Worm (Caenorhabditis elegans) whole organism, L2 larva: Measurements from ENCODE around the gene F23F1.5.

Experiments used
- C34F6.9 ChIP-seq: fragments of 150-350 bp; optimal IDR thresholded peaks from 2 replicates; lab custom pipeline; 2014; ENCODE audit warnings: missing biosample characterization, missing genetic modification characterization
- F13H6.1 ChIP-seq: sonication (generic microtip); optimal IDR thresholded peaks from 2 replicates; lab custom pipeline; 2016; ENCODE audit warnings: missing genetic modification characterization, missing compliant biosample characterization
- Y55F3AM.14 ChIP-seq: fragments of 200-800 bp; sonication (Bioruptor generic); optimal IDR thresholded peaks from 2 replicates; lab custom pipeline; 2018; ENCODE audit warnings: mild to moderate bottlenecking, missing genetic modification characterization, missing compliant biosample characterization
- ZK546.5 ChIP-seq: sonication (generic microtip); optimal IDR thresholded peaks from 2 replicates; lab custom pipeline; 2017; ENCODE audit warnings: missing biosample characterization, missing genetic modification characterization
- alr-1 ChIP-seq: fragments of 150-350 bp; optimal IDR thresholded peaks from 2 replicates; lab custom pipeline; 2014; ENCODE audit warnings: missing biosample characterization, missing genetic modification characterization
- blmp-1 ChIP-seq: sonication (generic microtip); optimal IDR thresholded peaks from 2 replicates; lab custom pipeline; 2017; ENCODE audit warnings: missing genetic modification characterization, mild to moderate bottlenecking, missing compliant biosample characterization, antibody characterized with exemption, moderate library complexity; ENCODE audit not compliant: insufficient read depth
- crh-2 ChIP-seq: sonication (generic microtip); optimal IDR thresholded peaks from 2 replicates; lab custom pipeline; 2017; ENCODE audit warnings: missing biosample characterization, missing genetic modification characterization
- dmd-4 ChIP-seq: sonication (generic microtip); optimal IDR thresholded peaks from 2 replicates; lab custom pipeline; 2017; ENCODE audit warnings: missing biosample characterization, missing genetic modification characterization
- egl-27 ChIP-seq: sonication (generic microtip); optimal IDR thresholded peaks from 3 replicates; lab custom pipeline; 2017; ENCODE audit warnings: missing biosample characterization, missing genetic modification reagents, missing genetic modification characterization
- elt-1 ChIP-seq: fragments of 150-350 bp; optimal IDR thresholded peaks from 2 replicates; lab custom pipeline; 2014; ENCODE audit warnings: missing biosample characterization, missing genetic modification characterization
- elt-3 ChIP-seq: sonication (generic microtip); optimal IDR thresholded peaks from 2 replicates; lab custom pipeline; 2017; ENCODE audit warnings: missing biosample characterization, missing genetic modification characterization
- fos-1 ChIP-seq: fragments of 150-350 bp; optimal IDR thresholded peaks from 2 replicates; lab custom pipeline; 2014; ENCODE audit warnings: missing biosample characterization, missing genetic modification characterization
- lin-11 ChIP-seq: fragments of 150-350 bp; sonication (generic microtip); optimal IDR thresholded peaks from 2 replicates; lab custom pipeline; 2014; ENCODE audit warnings: missing biosample characterization, missing genetic modification characterization, inconsistent platforms, mixed read lengths
- lin-13 ChIP-seq: fragments of 150-350 bp; optimal IDR thresholded peaks from 2 replicates; lab custom pipeline; 2014; ENCODE audit warnings: missing biosample characterization, missing genetic modification reagents, missing genetic modification characterization
- lin-39 ChIP-seq: fragments of 150-350 bp; optimal IDR thresholded peaks from 2 replicates; lab custom pipeline; 2014; ENCODE audit warnings: missing biosample characterization, missing genetic modification reagents, missing genetic modification characterization
- lsy-2 ChIP-seq, 2 experiments: fragments of 150-350 bp in 1 of 2; sonication (generic microtip) in 1 of 2; optimal IDR thresholded peaks; 2 replicates each; lab custom pipeline; 2014 to 2017; ENCODE audit warnings: missing biosample characterization in 2 of 2, missing genetic modification characterization in 2 of 2
- mab-5 ChIP-seq: fragments of 150-350 bp; optimal IDR thresholded peaks from 2 replicates; lab custom pipeline; 2014; ENCODE audit warnings: missing biosample characterization, missing genetic modification characterization
- mbf-1 ChIP-seq: sonication (generic microtip); optimal IDR thresholded peaks from 2 replicates; lab custom pipeline; 2017; ENCODE audit warnings: missing biosample characterization, missing genetic modification characterization
- mdl-1 ChIP-seq, 2 experiments: fragments of 150-350 bp in 1 of 2; sonication (generic microtip) in 1 of 2; optimal IDR thresholded peaks; 2 replicates each; lab custom pipeline; 2017; ENCODE audit warnings: missing biosample characterization in 2 of 2, missing genetic modification characterization in 2 of 2
- nhr-10 ChIP-seq: sonication (generic microtip); optimal IDR thresholded peaks from 2 replicates; lab custom pipeline; 2017; ENCODE audit warnings: missing biosample characterization, missing genetic modification characterization
- nhr-11 ChIP-seq: fragments of 150-350 bp; optimal IDR thresholded peaks from 2 replicates; lab custom pipeline; 2014; ENCODE audit warnings: missing biosample characterization, missing genetic modification characterization
- nhr-129 ChIP-seq: fragments of 150-350 bp; optimal IDR thresholded peaks from 2 replicates; lab custom pipeline; 2014; ENCODE audit warnings: missing biosample characterization, missing genetic modification characterization
- nhr-21 ChIP-seq: fragments of 150-350 bp; optimal IDR thresholded peaks from 2 replicates; lab custom pipeline; 2014; ENCODE audit warnings: missing biosample characterization, missing genetic modification characterization
- nhr-25 ChIP-seq: fragments of 150-350 bp; sonication (generic microtip); optimal IDR thresholded peaks from 3 replicates; lab custom pipeline; 2014; ENCODE audit warnings: missing biosample characterization, missing genetic modification characterization
- nhr-6 ChIP-seq: fragments of 150-350 bp; optimal IDR thresholded peaks from 2 replicates; lab custom pipeline; 2014; ENCODE audit warnings: missing biosample characterization, missing genetic modification characterization
- peb-1 ChIP-seq: fragments of 150-350 bp; optimal IDR thresholded peaks from 2 replicates; lab custom pipeline; 2014; ENCODE audit warnings: missing biosample characterization, missing genetic modification characterization
- sem-4 ChIP-seq: fragments of 150-350 bp; optimal IDR thresholded peaks from 2 replicates; lab custom pipeline; 2014; ENCODE audit warnings: missing biosample characterization, missing genetic modification reagents, missing genetic modification characterization
- skn-1 ChIP-seq: sonication (generic microtip); optimal IDR thresholded peaks from 2 replicates; lab custom pipeline; 2017; ENCODE audit warnings: missing biosample characterization, missing genetic modification characterization
- sma-3 ChIP-seq: sonication (generic microtip); optimal IDR thresholded peaks from 2 replicates; lab custom pipeline; 2016; ENCODE audit warnings: missing genetic modification reagents, missing genetic modification characterization, missing compliant biosample characterization
- sma-9 ChIP-seq, 2 experiments: fragments of 150-350 bp in 1 of 2; sonication (generic microtip) in 1 of 2; optimal IDR thresholded peaks; 2 replicates each; lab custom pipeline; 2014 to 2016; ENCODE audit warnings: missing genetic modification characterization in 2 of 2, mild to moderate bottlenecking in 1 of 2, missing biosample characterization in 1 of 2, missing compliant biosample characterization in 1 of 2, missing genetic modification reagents in 1 of 2, moderate library complexity in 1 of 2
- unc-39 ChIP-seq: fragments of 150-350 bp; optimal IDR thresholded peaks from 2 replicates; lab custom pipeline; 2014; ENCODE audit warnings: missing biosample characterization, missing genetic modification characterization
- unc-55 ChIP-seq: fragments of 150-350 bp; sonication (generic microtip); optimal IDR thresholded peaks from 3 replicates; lab custom pipeline; 2014; ENCODE audit warnings: missing biosample characterization, missing genetic modification reagents, missing genetic modification characterization
- unc-62 ChIP-seq: fragments of 150-350 bp; optimal IDR thresholded peaks from 2 replicates; lab custom pipeline; 2014; ENCODE audit warnings: missing biosample characterization, missing genetic modification reagents, missing genetic modification characterization
- ztf-1 ChIP-seq: fragments of 200-800 bp; sonication (Bioruptor generic); conservative IDR thresholded peaks from 2 replicates; pipeline ENCODE4 v1.3.6; 2022; ENCODE audit warnings: missing genetic modification characterization, missing compliant biosample characterization
- ztf-11 ChIP-seq: sonication (generic microtip); optimal IDR thresholded peaks from 2 replicates; lab custom pipeline; 2017; ENCODE audit warnings: missing biosample characterization, missing genetic modification characterization
- ztf-4 ChIP-seq: fragments of 150-350 bp; optimal IDR thresholded peaks from 2 replicates; lab custom pipeline; 2014; ENCODE audit warnings: missing biosample characterization, missing genetic modification characterization

The F23F1.5 gene

DNA sequence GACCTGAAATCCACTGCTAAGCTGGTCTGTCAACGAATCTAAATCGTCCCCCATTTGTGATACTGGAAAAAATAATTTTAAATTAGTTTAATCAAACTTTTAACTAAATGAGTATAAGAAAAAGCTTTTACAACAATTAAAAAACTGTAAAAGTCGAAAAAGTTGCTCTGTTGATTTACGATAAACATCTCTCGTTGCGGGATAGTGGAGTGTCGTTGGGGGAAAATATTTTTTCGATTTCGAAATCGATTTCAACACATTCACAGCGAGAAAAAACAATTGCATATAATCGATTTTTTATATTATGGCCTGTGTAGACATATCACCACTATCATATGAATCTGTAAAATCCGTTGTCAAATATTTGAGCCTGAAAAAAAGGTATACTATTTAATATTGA, at the start of gene F23F1.5, which contains the start of gene fbxc-54:
Gene F23F1.5, minus strand, starts transcription at position 64 of the 400 bp plus-strand sequence.
Gene fbxc-54, plus strand, starts transcription at position 199 of the 400 bp plus-strand sequence.
- TF ChIP-seq nhr-10 (tag; lab: Kevin White, UChicago), result no peak
- peak; percentile 88 for TF ChIP-seq nhr-6 (tag; lab: Kevin White, UChicago)
- no peak for TF ChIP-seq blmp-1 (tag; lab: Kevin White, UChicago)
- no peak for TF ChIP-seq lin-39 (tag; lab: Kevin White, UChicago)
- no peak for TF ChIP-seq nhr-21 (tag; lab: Kevin White, UChicago)
- no peak for TF ChIP-seq skn-1 (tag; lab: Kevin White, UChicago)
- TF ChIP-seq nhr-129, result peak; percentile 19
- no peak for TF ChIP-seq lin-13 (GFP tag; lab: Kevin White, UChicago)
- TF ChIP-seq C34F6.9, result peak; percentile 49
- no peak for TF ChIP-seq lin-11 (tag; lab: Kevin White, UChicago)
- peak; percentile 80 for TF ChIP-seq unc-55 (GFP tag; lab: Kevin White, UChicago)
- TF ChIP-seq sem-4 (tag; lab: Kevin White, UChicago), result no peak
- TF ChIP-seq crh-2 (tag; lab: Kevin White, UChicago), result peak; percentile 15
- peak in 1 of 2 experiments; percentile 54 for TF ChIP-seq lsy-2 (tag; optimal IDR thresholded peaks at IDR 0.05; lab: Kevin White, UChicago)
- TF ChIP-seq mab-5 (tag; lab: Kevin White, UChicago), result no peak
- TF ChIP-seq mbf-1 (tag; lab: Kevin White, UChicago), result no peak
- no peak for TF ChIP-seq ztf-1 (GFP tag; lab: Robert Waterston, UW)
- TF ChIP-seq ztf-4 (tag; lab: Kevin White, UChicago), result no peak
- TF ChIP-seq alr-1 (tag; lab: Kevin White, UChicago), result no peak
- no peak for TF ChIP-seq sma-3 (GFP tag; lab: Kevin White, UChicago)
- TF ChIP-seq mdl-1 (tag; optimal IDR thresholded peaks at IDR 0.05; lab: Kevin White, UChicago), result no peak
- TF ChIP-seq unc-62 (GFP tag; lab: Kevin White, UChicago), result no peak

DNA sequence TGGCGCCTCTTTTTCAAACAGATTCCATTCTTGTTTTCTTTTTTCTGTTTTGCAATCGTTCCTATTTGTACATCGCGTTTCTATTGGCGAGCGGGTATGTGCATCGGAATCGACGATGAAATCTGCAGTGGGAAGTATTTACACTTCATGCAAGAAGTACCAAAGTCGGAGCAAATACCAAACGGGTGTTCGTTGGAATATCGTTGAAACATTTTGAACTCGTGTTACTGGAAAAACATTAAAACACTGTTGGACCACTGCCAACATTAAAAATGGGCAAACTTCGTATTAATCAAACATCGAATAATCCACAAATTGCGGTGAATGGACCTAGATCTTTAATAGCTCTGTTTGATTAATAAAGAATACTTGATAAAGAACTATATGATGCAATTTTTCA, 47.8 kb upstream of the F23F1.5 start, which contains the start of gene C23H3.9:
Gene C23H3.9, minus strand, starts transcription at position 101 of the 400 bp plus-strand sequence.
- TF ChIP-seq alr-1 (tag; lab: Kevin White, UChicago), result no peak
- TF ChIP-seq ztf-11 (tag; lab: Kevin White, UChicago), result no peak
- TF ChIP-seq dmd-4 (tag; lab: Kevin White, UChicago), result no peak
- no peak for TF ChIP-seq peb-1 (tag; lab: Kevin White, UChicago)
- no peak for TF ChIP-seq elt-3 (tag; lab: Kevin White, UChicago)

DNA sequence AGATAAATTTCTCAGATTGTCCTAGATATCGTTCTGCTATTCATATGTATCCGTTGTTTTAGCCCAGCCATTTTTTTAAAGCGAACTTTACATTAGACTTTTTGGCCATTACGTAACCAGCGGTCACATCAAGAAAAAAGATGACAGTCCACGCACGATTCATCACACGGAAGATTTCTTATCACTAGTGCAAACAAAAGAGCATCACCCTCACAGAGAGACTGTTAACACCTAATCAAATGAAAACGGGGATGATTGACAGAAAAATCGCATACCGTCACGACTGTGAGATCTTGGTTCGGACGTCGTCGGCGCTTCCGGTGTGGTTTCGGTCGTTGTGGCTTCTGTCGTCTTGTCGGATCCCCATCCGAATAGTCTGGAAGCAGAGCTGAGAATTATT, 45.3 kb upstream of the F23F1.5 start:
- peak; percentile 66 for TF ChIP-seq fos-1
- no peak for TF ChIP-seq nhr-129
- TF ChIP-seq egl-27 (tag; lab: Kevin White, UChicago), result no peak

DNA sequence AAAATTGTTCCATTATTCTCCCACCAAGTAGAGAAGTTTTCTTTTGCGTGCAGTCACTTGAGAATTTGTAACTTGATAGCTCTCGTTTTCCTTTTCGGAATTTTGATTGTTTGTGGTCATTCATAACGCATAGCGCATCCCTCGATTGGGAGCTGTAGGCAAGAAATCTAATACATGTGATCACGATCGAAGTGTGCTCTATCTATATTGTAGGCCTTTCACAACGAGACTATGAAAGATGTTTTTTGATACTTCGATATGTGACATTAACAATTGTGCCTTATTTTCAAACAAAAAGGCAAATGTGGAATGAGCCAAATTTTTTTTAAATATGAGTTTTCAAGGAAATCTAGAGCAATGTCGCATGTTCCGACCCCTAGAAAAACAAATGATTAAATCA, 44.4 kb upstream of the F23F1.5 start:
- TF ChIP-seq F13H6.1 (tag; lab: Kevin White, UChicago) (no peak), ZK546.5 (no peak), Y55F3AM.14 (GFP tag; lab: Kevin White, UChicago) (no peak), alr-1 (tag; lab: Kevin White, UChicago) (no peak), nhr-11 (tag; lab: Kevin White, UChicago) (no peak), unc-39 (tag; lab: Kevin White, UChicago) (no peak), ztf-1 (GFP tag; lab: Robert Waterston, UW) (no peak), mab-5 (tag; lab: Kevin White, UChicago) (no peak), elt-1 (tag; lab: Kevin White, UChicago) (no peak), sem-4 (tag; lab: Kevin White, UChicago) (no peak), nhr-25 (no peak), sma-9 (GFP tag; optimal IDR thresholded peaks at IDR 0.05; lab: Kevin White, UChicago) (no peak), sma-9 (tag; optimal IDR thresholded peaks at IDR 0.05; lab: Kevin White, UChicago) (no peak)
